Worm (Caenorhabditis elegans): ENCODE results near the gene F38E11.9.

DNA sequence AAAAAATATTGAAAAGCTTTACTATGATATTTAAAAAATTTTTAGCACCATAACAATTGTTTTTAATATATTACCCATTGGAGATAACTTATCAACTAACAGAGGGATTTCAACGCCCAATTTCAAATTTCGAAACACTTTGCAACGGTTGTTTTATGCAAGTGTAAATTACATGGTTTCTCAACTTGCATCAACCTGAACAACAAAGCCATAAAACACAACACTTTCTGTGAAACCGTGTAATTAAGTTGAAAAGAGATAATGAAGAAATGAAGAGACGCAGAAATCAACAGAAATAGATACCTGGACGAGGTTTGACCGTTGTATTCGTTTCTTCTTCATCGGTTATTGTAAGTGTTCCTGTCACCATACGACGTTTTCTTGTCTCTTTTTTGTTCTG, 6.5 kb upstream of the F38E11.9 start, which contains the start of gene cpin-1:
- TF ChIP-seq sea-2 (GFP tag; IDR thresholded peaks at IDR 0.05): no peak
- no peak for TF ChIP-seq lin-35 (GFP tag; optimal IDR thresholded peaks at IDR 0.05)
- no peak for TF ChIP-seq nhr-90 (tag; optimal IDR thresholded peaks at IDR 0.05)
- TF ChIP-seq hrde-1 (tag; optimal IDR thresholded peaks at IDR 0.05; ENCODE audit: borderline replicate concordance): no peak
- no peak for TF ChIP-seq snpc-4 (GFP tag; optimal IDR thresholded peaks at IDR 0.05)
- no peak for TF ChIP-seq snpc-4 (tag; optimal IDR thresholded peaks at IDR 0.05)
- TF ChIP-seq hmg-20 (GFP tag; IDR thresholded peaks at IDR 0.05): no peak
